Fruit fly (Drosophila melanogaster): ENCODE measurements around the gene Iml1.
A peak's percentile ranks its signal among the peaks of the same experiment; 100 is the strongest.

The Iml1 gene

DNA sequence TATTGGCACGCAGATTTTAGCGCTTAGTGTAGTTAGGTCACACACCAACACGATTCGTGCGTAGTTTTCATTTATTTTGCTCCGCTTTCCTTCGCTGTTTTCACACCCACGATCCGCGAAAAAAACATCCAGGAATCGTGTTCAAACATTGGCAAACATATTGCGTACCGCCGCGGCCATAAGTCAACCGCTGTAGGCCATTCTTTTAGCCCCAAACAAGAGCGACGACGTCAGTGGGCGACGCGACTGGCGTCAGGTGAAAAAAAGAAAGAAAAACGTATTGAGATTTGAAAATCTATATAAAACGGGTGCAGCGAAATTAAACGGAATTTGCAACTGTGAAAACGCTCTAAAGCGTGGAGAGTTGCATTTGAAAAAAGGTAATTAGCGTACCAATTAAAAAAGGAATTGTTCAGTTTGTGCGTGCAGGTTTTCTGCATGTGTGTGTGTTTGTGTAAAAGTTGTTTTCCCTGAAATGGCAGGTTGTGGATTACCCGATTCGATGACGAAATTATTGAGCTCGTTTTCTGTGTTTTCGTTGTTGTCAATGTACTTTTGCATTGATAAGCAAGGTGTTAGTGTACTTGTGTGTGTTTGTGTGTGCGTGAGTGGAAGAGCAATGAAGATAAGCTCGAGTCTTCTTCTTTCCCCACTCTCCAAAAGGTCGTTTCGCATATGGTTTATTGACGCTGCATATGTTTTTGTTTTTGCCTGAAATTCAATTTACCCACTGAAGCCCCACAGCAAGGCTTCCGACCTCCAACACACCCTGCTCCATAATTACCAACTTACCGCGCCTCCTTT lies 35.5 kb upstream of the Iml1 start, which contains the start of gene Tmep (continued):
- TF ChIP-seq MTF-1 (GFP tag; optimal IDR thresholded peaks at IDR 0.05; ENCODE audit: borderline replicate concordance) (peak; percentile 8), CG12659 (GFP tag; optimal IDR thresholded peaks at IDR 0.05) (peak; percentile 4), CG6175 (GFP tag; IDR thresholded peaks at IDR 0.05) (no peak), CG3163 (GFP tag; optimal IDR thresholded peaks at IDR 0.05) (peak; percentile 8), CG6854 (GFP tag; optimal IDR thresholded peaks at IDR 0.05) (peak; percentile 27), CG34376 (GFP tag; optimal IDR thresholded peaks at IDR 0.05) (peak; percentile 53), CG34422 (GFP tag; IDR thresholded peaks at IDR 0.05) (0 out of 3 replicates have a peak, but pooled peaks have one; percentile 22), CG17802 (tag; optimal IDR thresholded peaks at IDR 0.05) (no peak), Ets97D (GFP tag; optimal IDR thresholded peaks at IDR 0.05) (peak; percentile 3), CG8290 (GFP tag; optimal IDR thresholded peaks at IDR 0.05) (no peak), CG8290 (tag; optimal IDR thresholded peaks at IDR 0.05) (no peak), CG7271 (tag; optimal IDR thresholded peaks at IDR 0.05) (peak; percentile 45), mirr (GFP tag; optimal IDR thresholded peaks at IDR 0.05) (peak; percentile 28), cg (GFP tag; optimal IDR thresholded peaks at IDR 0.05) (peak; percentile 76), CG17385 (GFP tag; optimal IDR thresholded peaks at IDR 0.05) (peak; percentile 89), H2.0 (GFP tag; IDR thresholded peaks at IDR 0.05) (no peak), amos (GFP tag; IDR thresholded peaks at IDR 0.05; ENCODE audit: partially characterized antibody) (peak; percentile 33; the same call in 1 of the 2 replicates), chinmo (GFP tag; IDR thresholded peaks at IDR 0.05; ENCODE audit: partially characterized antibody) (peak; percentile 72; the same call in 2 of the 4 replicates), CG11085 (GFP tag; IDR thresholded peaks at IDR 0.05) (no peak), CG32532 (GFP tag; IDR thresholded peaks at IDR 0.05) (0 out of 2 replicates have a peak, but pooled peaks have one; percentile 19), YL-1 (GFP tag; optimal IDR thresholded peaks at IDR 0.05) (peak; percentile 8), BtbVII (GFP tag; optimal IDR thresholded peaks at IDR 0.05) (peak; percentile 14), CG8359 (GFP tag; optimal IDR thresholded peaks at IDR 0.05; ENCODE audit: borderline replicate concordance) (no peak), CG3281 (GFP tag; optimal IDR thresholded peaks at IDR 0.05) (peak; percentile 17), exex (tag; optimal IDR thresholded peaks at IDR 0.05) (no peak), kni (GFP tag; optimal IDR thresholded peaks at IDR 0.05) (peak; percentile 42), Dbx (GFP tag; IDR thresholded peaks at IDR 0.05) (0 out of 3 replicates have a peak, but pooled peaks have one; percentile 26), ash1 (GFP tag; optimal IDR thresholded peaks at IDR 0.05) (no peak)

DNA sequence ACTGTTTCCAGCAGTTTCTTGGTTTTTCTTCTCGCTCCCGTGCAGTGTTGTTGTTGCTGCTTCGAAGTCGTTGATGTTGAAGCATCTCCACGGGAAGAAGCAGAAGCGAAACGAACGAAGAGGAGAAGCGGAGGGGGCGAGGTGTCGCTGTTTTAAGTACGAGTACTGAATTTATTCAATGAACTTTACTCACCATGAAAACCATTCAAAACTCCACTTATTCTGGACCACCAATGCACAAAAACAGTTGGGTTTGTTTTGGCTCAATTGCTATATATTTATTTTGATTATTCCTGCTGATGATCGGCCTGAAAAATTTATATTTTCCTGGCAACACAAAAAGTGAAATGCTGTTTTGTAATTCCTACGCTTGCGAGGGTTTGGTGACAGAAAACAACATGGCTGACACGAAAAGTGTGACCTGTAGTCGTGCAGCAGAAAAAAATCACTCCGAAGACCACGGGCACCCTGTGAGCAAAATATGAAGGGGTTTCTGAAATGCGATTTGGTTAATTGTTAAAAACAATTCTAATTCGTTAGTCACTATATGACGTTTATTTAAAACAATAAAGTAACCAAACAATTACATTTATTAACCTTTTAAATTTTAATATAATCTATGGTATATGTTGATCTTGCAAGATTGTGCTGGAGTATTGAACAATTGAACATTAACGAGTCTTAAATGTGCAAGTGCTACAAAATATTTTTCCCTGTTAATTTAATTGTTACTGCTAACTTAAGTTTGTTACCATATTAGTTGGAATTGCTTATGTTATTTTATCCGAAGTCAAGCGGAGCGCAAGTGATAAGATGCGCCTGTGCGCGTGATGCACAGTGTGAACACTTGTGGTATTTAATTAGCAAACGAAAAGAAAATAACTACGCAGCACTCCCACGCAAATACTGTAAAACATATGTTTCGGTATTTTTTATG lies 34.7 kb upstream of the Iml1 start, which contains the start of gene CG7879:
Gene CG7879 (minus strand): TSS at position 384 of the 937 bp plus-strand sequence.
- TF ChIP-seq CG34224 (GFP tag; IDR thresholded peaks at IDR 0.05; ENCODE audit: partially characterized antibody), result no peak
- TF ChIP-seq nau (GFP tag; optimal IDR thresholded peaks at IDR 0.05), result no peak
- no peak for TF ChIP-seq tup (GFP tag; optimal IDR thresholded peaks at IDR 0.05)
- TF ChIP-seq Max (GFP tag; optimal IDR thresholded peaks at IDR 0.05), result no peak
- peak; percentile 65 for TF ChIP-seq CG9437 (GFP tag; optimal IDR thresholded peaks at IDR 0.05)
- TF ChIP-seq grn (GFP tag; optimal IDR thresholded peaks at IDR 0.05), result peak; percentile 58
- TF ChIP-seq klu (GFP tag; IDR thresholded peaks at IDR 0.05), result peak; percentile 92
- TF ChIP-seq nerfin-1 (tag; optimal IDR thresholded peaks at IDR 0.05), result peak; percentile 98
- TF ChIP-seq zf30C (GFP tag; optimal IDR thresholded peaks at IDR 0.05), result no peak
- TF ChIP-seq nom (GFP tag; optimal IDR thresholded peaks at IDR 0.05), result peak; percentile 72
- TF ChIP-seq phol (tag; optimal IDR thresholded peaks at IDR 0.05), result peak; percentile 99
- no peak; the same call in 1 of the 2 replicates for TF ChIP-seq Taf1 (GFP tag; IDR thresholded peaks at IDR 0.05)
- peak in 1 of 3 experiments; percentile 22 for TF ChIP-seq lola (GFP tag; optimal IDR thresholded peaks at IDR 0.05)
- peak; percentile 14 for TF ChIP-seq pnt (GFP tag; optimal IDR thresholded peaks at IDR 0.05)
- peak; percentile 42 for TF ChIP-seq Oli (tag; optimal IDR thresholded peaks at IDR 0.05)
- peak; percentile 72 for TF ChIP-seq CG14710 (tag; optimal IDR thresholded peaks at IDR 0.05)
- peak; percentile 82 for TF ChIP-seq wek (GFP tag; optimal IDR thresholded peaks at IDR 0.05)
- TF ChIP-seq Jarid2 (GFP tag; optimal IDR thresholded peaks at IDR 0.05), result peak; percentile 31

All from whole organism, embryonic.